In genomic region chrIV:3667796-3668195, ce11 we compare ENCODE assay signal across 4 worm cellular contexts.
A peak's percentile ranks its signal among the peaks of the same experiment; 100 is the strongest.
TF ChIP-seq lines count a peak whose summit lies in the region.

No protein-coding gene starts in this region.

TF ChIP-seq in whole organism, L1 larva, 84 proteins besides CTCF, POLR2A, EP300 and RAD21:
- TF ChIP-seq fkh-10 (GFP tag; optimal IDR thresholded peaks at IDR 0.05; lab: Kevin White, UChicago): peak; percentile 83
- no peak for TF ChIP-seq isw-1 (GFP tag; IDR thresholded peaks at IDR 0.05; lab: Robert Waterston, UW)
- TF ChIP-seq efl-1 (optimal IDR thresholded peaks at IDR 0.05; lab: Kevin White, UChicago): no peak
- peak in 1 of 2 experiments; percentile 52 for TF ChIP-seq efl-1 (GFP tag; optimal IDR thresholded peaks at IDR 0.05 in 1 of 2; lab: Kevin White, UChicago)
- TF ChIP-seq nhr-20 (tag; optimal IDR thresholded peaks at IDR 0.05; lab: Kevin White, UChicago): no peak
- no peak for TF ChIP-seq efl-3 (GFP tag; optimal IDR thresholded peaks at IDR 0.05; lab: Kevin White, UChicago)
- TF ChIP-seq lin-14 (GFP tag; optimal IDR thresholded peaks at IDR 0.05; lab: Kevin White, UChicago): peak; percentile 50
- no peak for TF ChIP-seq aha-1 (tag; optimal IDR thresholded peaks at IDR 0.05; lab: Kevin White, UChicago)
- no peak for TF ChIP-seq lin-39 (tag; optimal IDR thresholded peaks at IDR 0.05; lab: Kevin White, UChicago)

TF ChIP-seq in whole organism, L3 larva, 47 proteins besides CTCF, POLR2A, EP300 and RAD21:
- TF ChIP-seq fkh-10 (GFP tag; optimal IDR thresholded peaks at IDR 0.05; lab: Kevin White, UChicago): peak; percentile 29
- no peak for TF ChIP-seq ZK546.5 (tag; optimal IDR thresholded peaks at IDR 0.05; lab: Kevin White, UChicago)
- TF ChIP-seq ceh-9 (tag; optimal IDR thresholded peaks at IDR 0.05; lab: Kevin White, UChicago): no peak
- TF ChIP-seq elt-1 (tag; optimal IDR thresholded peaks at IDR 0.05; lab: Kevin White, UChicago): no peak
- TF ChIP-seq unc-39 (tag; optimal IDR thresholded peaks at IDR 0.05; lab: Kevin White, UChicago): no peak

TF ChIP-seq in whole organism, late embryonic, 69 proteins besides CTCF, POLR2A, EP300 and RAD21:
- TF ChIP-seq elt-2 (tag; optimal IDR thresholded peaks at IDR 0.05; lab: Kevin White, UChicago) (no peak), unc-42 (tag; optimal IDR thresholded peaks at IDR 0.05; lab: Kevin White, UChicago) (peak; percentile 82)
TF ChIP-seq in whole organism, late embryonic: peak in this region for 1.

TF ChIP-seq in whole organism, mixed stage, embryonic, 35 proteins besides CTCF, POLR2A, EP300 and RAD21:
- TF ChIP-seq ceh-39 (tag; optimal IDR thresholded peaks at IDR 0.05; lab: Kevin White, UChicago) (no peak), ces-1 (GFP tag; optimal IDR thresholded peaks at IDR 0.05; lab: Kevin White, UChicago) (peak; percentile 86), unc-62 (GFP tag; optimal IDR thresholded peaks at IDR 0.05; lab: Kevin White, UChicago) (no peak)

Comparison
In these comparisons a context has a peak if more than half of its experiments do, and no peak if none do; other contexts are left out.
1. Of the 10 proteins assayed by ChIP-seq in both whole organism, L1 larva and whole organism, late embryonic: peak only in whole organism, L1 larva: fkh-10; only in whole organism, late embryonic: none; in both: none; in neither: 9.